Worm (Caenorhabditis elegans) whole organism, L2 larva: ENCODE data around the gene B0491.6.

ENCODE experiments used
- blmp-1 ChIP-seq: sonication (generic microtip); optimal IDR thresholded peaks from 2 replicates; lab custom pipeline; 2017; ENCODE audit warnings: missing genetic modification characterization, mild to moderate bottlenecking, missing compliant biosample characterization, antibody characterized with exemption, moderate library complexity; ENCODE audit not compliant: insufficient read depth
- lin-11 ChIP-seq: fragments of 150-350 bp; sonication (generic microtip); optimal IDR thresholded peaks from 2 replicates; lab custom pipeline; 2014; ENCODE audit warnings: missing biosample characterization, missing genetic modification characterization, inconsistent platforms, mixed read lengths
- nhr-23 ChIP-seq: fragments of 150-350 bp; optimal IDR thresholded peaks from 2 replicates; lab custom pipeline; 2014; ENCODE audit warnings: missing biosample characterization, missing genetic modification reagents, missing genetic modification characterization
- snpc-4 ChIP-seq: fragments of 150-350 bp; optimal IDR thresholded peaks from 2 replicates; lab custom pipeline; 2014; ENCODE audit warnings: missing biosample characterization, missing genetic modification characterization

ce11 chrII:11336640-11337241, 11.4 kb downstream of the B0491.6 start:
- no peak for TF ChIP-seq blmp-1 (tag; lab: Kevin White, UChicago)
- no peak for TF ChIP-seq nhr-23 (tag; lab: Kevin White, UChicago)
- no peak for TF ChIP-seq lin-11 (tag; lab: Kevin White, UChicago)
- TF ChIP-seq snpc-4 (tag; lab: Kevin White, UChicago): no peak
